Worm (Caenorhabditis elegans): ENCODE measurements around the gene R10E11.9.

ce11 chrIII:9783133-9783590 lies 10.3 kb downstream of the R10E11.9 start:
- TF ChIP-seq dpl-1 (GFP tag; optimal IDR thresholded peaks at IDR 0.05) (no peak), lsl-1 (GFP tag; optimal IDR thresholded peaks at IDR 0.05) (no peak), C06A6.2 (GFP tag; conservative IDR thresholded peaks at IDR 0.05) (no peak), pha-4 (tag; optimal IDR thresholded peaks at IDR 0.05) (no peak), xnd-1 (tag; optimal IDR thresholded peaks at IDR 0.05) (no peak), ama-1 (optimal IDR thresholded peaks at IDR 0.05) (no peak), ama-1 (GFP tag; optimal IDR thresholded peaks at IDR 0.05) (no peak), nfyb-1 (GFP tag; IDR thresholded peaks at IDR 0.05) (no peak), aptf-2 (GFP tag; conservative IDR thresholded peaks at IDR 0.05) (no peak), efl-1 (GFP tag; optimal IDR thresholded peaks at IDR 0.05) (no peak)
